Fruit fly (Drosophila melanogaster): Measurements from ENCODE around the gene CG1239.

Gene CG1239

dm6 chr3R:5780976-5781375 is 47.7 kb downstream of the CG1239 start, which contains the start of gene CG2082:
TSS of gene CG2082 (minus strand) at chr3R:5781076.
- peak; percentile 25 for TF ChIP-seq sens (GFP tag)
- TF ChIP-seq CG6689 (GFP tag; IDR thresholded peaks at IDR 0.05): no peak

dm6 chr3R:5781462-5781861 is 48.1 kb downstream of the CG1239 start, which contains the start of gene kat-60L1:
TSS of gene kat-60L1 (plus strand) at chr3R:5781762.
- no peak for TF ChIP-seq Nf-YC (tag; optimal IDR thresholded peaks at IDR 0.05)
- TF ChIP-seq CG8089 (GFP tag; optimal IDR thresholded peaks at IDR 0.05): no peak
- TF ChIP-seq CG7928 (GFP tag; optimal IDR thresholded peaks at IDR 0.05): no peak
- no peak for TF ChIP-seq Hr3 (GFP tag; optimal IDR thresholded peaks at IDR 0.05)
- peak in 1 of 2 experiments; percentile 34 for TF ChIP-seq Trl (optimal IDR thresholded peaks at IDR 0.05)
- TF ChIP-seq Trl (GFP tag; optimal IDR thresholded peaks at IDR 0.05): no peak
- TF ChIP-seq lmd (GFP tag; IDR thresholded peaks at IDR 0.05): no peak
- TF ChIP-seq CG2120 (GFP tag; optimal IDR thresholded peaks at IDR 0.05): no peak
- peak; percentile 30 for TF ChIP-seq scrt (GFP tag; optimal IDR thresholded peaks at IDR 0.05)
- TF ChIP-seq CG11398 (GFP tag; optimal IDR thresholded peaks at IDR 0.05): no peak
- peak; percentile 14; the same call in 1 of the 2 replicates for TF ChIP-seq unc-4 (GFP tag; IDR thresholded peaks at IDR 0.05; ENCODE audit: partially characterized antibody)
- peak; percentile 72 for TF ChIP-seq Ets65A (GFP tag)
- no peak for TF ChIP-seq CG10654 (GFP tag; optimal IDR thresholded peaks at IDR 0.05)
- TF ChIP-seq CG9437 (GFP tag; optimal IDR thresholded peaks at IDR 0.05): no peak
- no peak for TF ChIP-seq CG11085 (GFP tag; IDR thresholded peaks at IDR 0.05)
- no peak for TF ChIP-seq Optix (GFP tag; IDR thresholded peaks at IDR 0.05)
- no peak for TF ChIP-seq CG2712 (tag; optimal IDR thresholded peaks at IDR 0.05)
- TF ChIP-seq fd102C (GFP tag; optimal IDR thresholded peaks at IDR 0.05): no peak
- no peak for TF ChIP-seq CG1602 (GFP tag; optimal IDR thresholded peaks at IDR 0.05)
- TF ChIP-seq slp2 (GFP tag; optimal IDR thresholded peaks at IDR 0.05): no peak
- no peak for TF ChIP-seq Lim3 (GFP tag; IDR thresholded peaks at IDR 0.05)
- TF ChIP-seq CrebB (tag; optimal IDR thresholded peaks at IDR 0.05): no peak
- TF ChIP-seq CG8359 (GFP tag; optimal IDR thresholded peaks at IDR 0.05; ENCODE audit: borderline replicate concordance): no peak
- TF ChIP-seq mirr (GFP tag; optimal IDR thresholded peaks at IDR 0.05): no peak
- no peak for TF ChIP-seq exex (tag; optimal IDR thresholded peaks at IDR 0.05)
- no peak for TF ChIP-seq crc (GFP tag; optimal IDR thresholded peaks at IDR 0.05)
- no peak for TF ChIP-seq Dbx (GFP tag; IDR thresholded peaks at IDR 0.05)
- no peak for TF ChIP-seq nerfin-2 (GFP tag; IDR thresholded peaks at IDR 0.05; ENCODE audit: partially characterized antibody)
- no peak for TF ChIP-seq CG2129 (GFP tag; IDR thresholded peaks at IDR 0.05; ENCODE audit: partially characterized antibody)
- TF ChIP-seq Pdp1 (GFP tag; optimal IDR thresholded peaks at IDR 0.05): peak in 1 of 2 experiments; percentile 67
- TF ChIP-seq CG14965 (GFP tag; optimal IDR thresholded peaks at IDR 0.05; ENCODE audit: borderline replicate concordance): no peak
- no peak for TF ChIP-seq Lpt (GFP tag; optimal IDR thresholded peaks at IDR 0.05)
- TF ChIP-seq Side (GFP tag; optimal IDR thresholded peaks at IDR 0.05): no peak
- no peak for TF ChIP-seq Stat92E (GFP tag; optimal IDR thresholded peaks at IDR 0.05)
- no peak for TF ChIP-seq CG12104 (GFP tag; optimal IDR thresholded peaks at IDR 0.05)
- TF ChIP-seq corto (GFP tag; optimal IDR thresholded peaks at IDR 0.05): no peak
- TF ChIP-seq mam (GFP tag; optimal IDR thresholded peaks at IDR 0.05): no peak
- no peak for TF ChIP-seq CG31224 (GFP tag; IDR thresholded peaks at IDR 0.05)
- TF ChIP-seq Dek (tag; optimal IDR thresholded peaks at IDR 0.05): no peak
- TF ChIP-seq vvl (GFP tag; IDR thresholded peaks at IDR 0.05): no peak
- no peak for TF ChIP-seq CG7372 (GFP tag; IDR thresholded peaks at IDR 0.05)
- TF ChIP-seq Dfd (GFP tag; optimal IDR thresholded peaks at IDR 0.05): no peak
- no peak for TF ChIP-seq eyg (GFP tag; optimal IDR thresholded peaks at IDR 0.05)
